Worm (Caenorhabditis elegans) whole organism, L3 larva: Measurements from ENCODE around the gene psd-1.

ENCODE experiments used
- nhr-11 ChIP-seq: fragments of 150-350 bp; optimal IDR thresholded peaks from 2 replicates; lab custom pipeline; 2014; ENCODE audit warnings: missing biosample characterization, missing genetic modification characterization
- pha-4 ChIP-seq: fragments of 150-350 bp; optimal IDR thresholded peaks from 2 replicates; lab custom pipeline; 2014; ENCODE audit warnings: missing biosample characterization, missing genetic modification reagents, missing genetic modification characterization

ce11 chrIII:7314927-7315547 is 39.8 kb upstream of the psd-1 start, which contains the start of gene nspg-6:
- TF ChIP-seq pha-4 (tag; lab: Kevin White, UChicago) = no peak
- no peak for TF ChIP-seq nhr-11 (tag; lab: Kevin White, UChicago)
